Fruit fly (Drosophila melanogaster): ENCODE results near the gene Sgt.

Gene Sgt

DNA sequence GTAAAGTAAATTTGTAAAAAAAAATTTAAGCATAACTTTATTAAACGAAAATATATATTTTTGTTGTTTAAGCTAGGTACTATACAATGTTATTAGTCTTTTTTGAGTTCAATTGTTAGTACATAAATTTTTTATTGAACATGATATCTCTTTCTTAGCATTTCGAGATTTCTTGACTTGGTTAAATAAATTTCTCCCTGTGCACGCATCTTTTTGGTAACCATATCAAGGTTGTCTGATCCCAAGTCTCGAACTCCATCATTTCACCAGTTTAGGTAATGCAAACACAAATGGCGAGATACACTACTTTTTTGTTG, 40.1 kb upstream of the Sgt start:
- no peak for TF ChIP-seq CG1603 (tag; optimal IDR thresholded peaks at IDR 0.05)
- TF ChIP-seq Rx (GFP tag; IDR thresholded peaks at IDR 0.05), result no peak
- peak; percentile 79 for TF ChIP-seq sens (GFP tag)
- no peak for TF ChIP-seq CG12769 (tag; optimal IDR thresholded peaks at IDR 0.05)
- no peak for TF ChIP-seq CG16813 (GFP tag; IDR thresholded peaks at IDR 0.05; ENCODE audit: partially characterized antibody)
- peak; percentile 27 for TF ChIP-seq CG30403 (GFP tag; optimal IDR thresholded peaks at IDR 0.05)
- no peak for TF ChIP-seq Dfd (GFP tag; optimal IDR thresholded peaks at IDR 0.05)
- no peak for TF ChIP-seq CG33213 (GFP tag; optimal IDR thresholded peaks at IDR 0.05)
- TF ChIP-seq Asciz (GFP tag; optimal IDR thresholded peaks at IDR 0.05), result peak; percentile 43
- no peak for TF ChIP-seq org-1 (GFP tag; optimal IDR thresholded peaks at IDR 0.05)
- no peak for TF ChIP-seq CG4854 (GFP tag; optimal IDR thresholded peaks at IDR 0.05)
- TF ChIP-seq fru (optimal IDR thresholded peaks at IDR 0.05), result no peak
- TF ChIP-seq Nf-YC (tag; optimal IDR thresholded peaks at IDR 0.05), result no peak
- TF ChIP-seq Sox100B (GFP tag; optimal IDR thresholded peaks at IDR 0.05), result peak; percentile 35
- TF ChIP-seq dmrt99B (tag; optimal IDR thresholded peaks at IDR 0.05), result peak; percentile 70
- no peak for TF ChIP-seq HmgZ (tag; optimal IDR thresholded peaks at IDR 0.05)
- TF ChIP-seq Sin3A (optimal IDR thresholded peaks at IDR 0.05), result no peak
- TF ChIP-seq stc (GFP tag; IDR thresholded peaks at IDR 0.05), result 0 out of 2 replicates have a peak, but pooled peaks have one; percentile 4
- TF ChIP-seq Chrac-16 (GFP tag; optimal IDR thresholded peaks at IDR 0.05), result no peak
- TF ChIP-seq Oli (tag; optimal IDR thresholded peaks at IDR 0.05), result peak; percentile 26
- TF ChIP-seq Aef1 (GFP tag; IDR thresholded peaks at IDR 0.05), result 0 out of 3 replicates have a peak, but pooled peaks have one; percentile 15
- peak; percentile 1 for TF ChIP-seq fd96Cb (tag; optimal IDR thresholded peaks at IDR 0.05)
- peak; percentile 69; the same call in 1 of the 2 replicates for TF ChIP-seq Drgx (GFP tag; IDR thresholded peaks at IDR 0.05)
- TF ChIP-seq Ptx1 (GFP tag; IDR thresholded peaks at IDR 0.05), result peak; percentile 42; the same call in 1 of the 2 replicates
- no peak for TF ChIP-seq pum (GFP tag; optimal IDR thresholded peaks at IDR 0.05)
- no peak for TF ChIP-seq CG6175 (GFP tag; IDR thresholded peaks at IDR 0.05)
- no peak for TF ChIP-seq ase (GFP tag; IDR thresholded peaks at IDR 0.05)
- TF ChIP-seq Hr51 (GFP tag; optimal IDR thresholded peaks at IDR 0.05), result peak in 1 of 2 experiments; percentile 68
- no peak for TF ChIP-seq CG6683 (GFP tag; optimal IDR thresholded peaks at IDR 0.05)
- no peak for TF ChIP-seq Abd-B (GFP tag; optimal IDR thresholded peaks at IDR 0.05)
- no peak for TF ChIP-seq Fer2 (tag; optimal IDR thresholded peaks at IDR 0.05)
- TF ChIP-seq Dp (GFP tag; optimal IDR thresholded peaks at IDR 0.05), result no peak
- no peak for TF ChIP-seq Doc2 (GFP tag; IDR thresholded peaks at IDR 0.05)
- TF ChIP-seq Hey (tag; optimal IDR thresholded peaks at IDR 0.05), result no peak
- TF ChIP-seq ATbp (GFP tag; optimal IDR thresholded peaks at IDR 0.05), result no peak
- no peak for TF ChIP-seq Elba2 (GFP tag; optimal IDR thresholded peaks at IDR 0.05)
- TF ChIP-seq Sry-β (GFP tag; optimal IDR thresholded peaks at IDR 0.05), result no peak
- no peak for TF ChIP-seq CG7372 (GFP tag; IDR thresholded peaks at IDR 0.05)
- no peak for TF ChIP-seq CG16779 (GFP tag; IDR thresholded peaks at IDR 0.05)
- no peak for TF ChIP-seq shn (GFP tag; optimal IDR thresholded peaks at IDR 0.05)
- TF ChIP-seq HLH3B (GFP tag; IDR thresholded peaks at IDR 0.05), result 0 out of 2 replicates have a peak, but pooled peaks have one; percentile 19
- peak; percentile 28; the same call in 1 of the 2 replicates for TF ChIP-seq ap (GFP tag; IDR thresholded peaks at IDR 0.05)
- TF ChIP-seq dysf (GFP tag; IDR thresholded peaks at IDR 0.05), result 0 out of 3 replicates have a peak, but pooled peaks have one; percentile 34
- TF ChIP-seq CG13894 (tag; optimal IDR thresholded peaks at IDR 0.05), result no peak
- TF ChIP-seq CG34422 (GFP tag; IDR thresholded peaks at IDR 0.05), result no peak
- TF ChIP-seq CG18476 (GFP tag; optimal IDR thresholded peaks at IDR 0.05), result no peak
- TF ChIP-seq Sry-δ (GFP tag; optimal IDR thresholded peaks at IDR 0.05), result no peak
- TF ChIP-seq Atf6 (GFP tag; IDR thresholded peaks at IDR 0.05), result no peak
- peak; percentile 46 for TF ChIP-seq CG17359 (tag; optimal IDR thresholded peaks at IDR 0.05)
- TF ChIP-seq Sox102F (GFP tag; optimal IDR thresholded peaks at IDR 0.05), result peak; percentile 68
- no peak for TF ChIP-seq CG10267 (tag; optimal IDR thresholded peaks at IDR 0.05)
- TF ChIP-seq CG9437 (GFP tag; optimal IDR thresholded peaks at IDR 0.05), result no peak
